Worm (Caenorhabditis elegans) whole organism, L4/young adult: ENCODE results near the gene K11H3.5.

Experiments used
- W03F9.2 ChIP-seq: fragments of 150-350 bp; optimal IDR thresholded peaks from 2 replicates; lab custom pipeline; 2014; ENCODE audit warnings: missing biosample characterization, missing genetic modification characterization
- dao-5 ChIP-seq: sonication (generic microtip); optimal IDR thresholded peaks from 2 replicates; lab custom pipeline; 2016; ENCODE audit warnings: missing genotype, missing genetic modification characterization, moderate library complexity, missing compliant biosample characterization
- him-1 ChIP-seq: sonication (generic microtip); optimal IDR thresholded peaks from 2 replicates; lab custom pipeline; 2016; ENCODE audit warnings: missing genotype, missing genetic modification reagents, missing genetic modification characterization, missing compliant biosample characterization

DNA sequence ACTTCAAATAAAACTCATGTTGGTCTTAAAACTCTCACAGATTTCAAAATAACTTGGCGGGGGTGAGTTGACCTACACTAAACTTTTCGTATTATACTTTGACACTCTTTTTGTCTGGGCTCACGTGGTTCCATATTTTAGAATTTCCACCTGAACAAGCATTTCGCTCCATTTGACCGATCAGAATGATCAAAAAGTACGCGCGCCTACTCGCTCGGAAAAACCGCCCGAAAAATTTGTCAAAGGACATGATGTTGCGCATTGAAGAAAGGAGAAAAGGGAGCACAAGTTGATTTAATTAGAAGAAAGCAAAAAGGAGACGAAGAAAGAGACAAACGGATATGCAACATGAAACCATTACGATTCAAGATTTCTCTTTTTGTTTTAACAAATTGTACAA lies 42.8 kb downstream of the K11H3.5 start:
- no peak for TF ChIP-seq W03F9.2
- no peak for TF ChIP-seq dao-5 (tag; lab: Kevin White, UChicago)
- TF ChIP-seq him-1, result no peak
